Worm (Caenorhabditis elegans): ENCODE data around the gene par-3.

DNA sequence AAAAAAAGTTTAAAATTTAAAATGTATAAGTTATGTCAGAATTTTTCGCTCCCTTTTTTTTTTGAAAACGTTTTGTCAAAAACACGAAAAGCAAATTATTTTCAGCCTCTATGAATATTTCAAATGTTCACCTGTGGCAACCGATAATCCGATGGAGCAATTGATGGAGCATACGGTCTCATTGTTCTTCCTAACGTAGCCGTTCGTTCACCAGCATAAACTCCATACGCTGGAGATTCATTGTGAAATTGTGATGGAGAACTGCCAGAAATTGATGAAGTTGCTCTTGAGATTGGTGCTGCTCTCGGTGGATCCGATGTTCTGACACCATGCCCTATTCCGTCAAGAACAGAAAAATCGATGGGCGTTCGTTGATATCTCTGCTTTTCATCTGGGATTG lies 27.8 kb downstream of the par-3 start:
- TF ChIP-seq lin-39 (tag; optimal IDR thresholded peaks at IDR 0.05) (no peak), nhr-237 (tag; optimal IDR thresholded peaks at IDR 0.05) (no peak), aly-2 (tag; optimal IDR thresholded peaks at IDR 0.05) (no peak), lin-15B (tag; optimal IDR thresholded peaks at IDR 0.05) (no peak), unc-130 (tag; optimal IDR thresholded peaks at IDR 0.05) (no peak), ceh-90 (tag; optimal IDR thresholded peaks at IDR 0.05) (no peak), fkh-4 (tag; optimal IDR thresholded peaks at IDR 0.05; ENCODE audit: borderline replicate concordance) (no peak), C34B4.2 (tag; optimal IDR thresholded peaks at IDR 0.05) (no peak), F16B12.6 (tag; optimal IDR thresholded peaks at IDR 0.05) (no peak)
